Fruit fly (Drosophila melanogaster) whole organism, embryonic: Measurements from ENCODE around the gene Mis12.
A peak's percentile ranks its signal among the peaks of the same experiment; 100 is the strongest.

Source experiments
- Atf3 ChIP-seq: fragments of 200-800 bp; sonication (Bioruptor generic); optimal IDR thresholded peaks from 3 replicates; lab custom pipeline; 2016; ENCODE audit warnings: missing biosample characterization, missing genetic modification characterization
- Atf6 ChIP-seq: fragments of 200-800 bp; sonication (Bioruptor generic); IDR thresholded peaks from 2 replicates; pipeline ENCODE4 v1.3.6; 2022; ENCODE audit warnings: missing biosample characterization, missing genetic modification characterization
- Awh ChIP-seq: fragments of 200-800 bp; sonication (Bioruptor generic); IDR thresholded peaks from 2 replicates; pipeline ENCODE4, ENCODE4 v1.3.6; 2022; ENCODE audit warnings: missing biosample characterization, missing genetic modification characterization
- BEAF-32 ChIP-seq: fragments of 200-800 bp; sonication (Bioruptor generic); optimal IDR thresholded peaks from 3 replicates; lab custom pipeline; 2017; ENCODE audit warnings: missing biosample characterization, missing genetic modification characterization, mild to moderate bottlenecking, moderate library complexity, missing genetic modification reagents
- CG1233 ChIP-seq: fragments of 200-800 bp; sonication (Bioruptor generic); optimal IDR thresholded peaks from 4 replicates; lab custom pipeline; 2018; ENCODE audit warnings: missing biosample characterization, mild to moderate bottlenecking, missing genetic modification characterization
- CG12744 ChIP-seq: fragments of 200-800 bp; sonication (Bioruptor generic); optimal IDR thresholded peaks from 2 replicates; lab custom pipeline; 2016; ENCODE audit warnings: missing biosample characterization, missing genetic modification characterization
- CG1647 ChIP-seq: fragments of 200-800 bp; sonication (Bioruptor generic); optimal IDR thresholded peaks from 3 replicates; lab custom pipeline; 2016; ENCODE audit warnings: missing biosample characterization, missing genetic modification characterization
- CG17568 ChIP-seq: fragments of 200-800 bp; sonication (Bioruptor generic); optimal IDR thresholded peaks from 2 replicates; lab custom pipeline; 2018; ENCODE audit warnings: missing biosample characterization, mild to moderate bottlenecking, missing genetic modification characterization, moderate library complexity
- CG17829 ChIP-seq: fragments of 200-800 bp; optimal IDR thresholded peaks from 2 replicates; lab custom pipeline; 2019; ENCODE audit warnings: missing biosample characterization, mild to moderate bottlenecking, missing genetic modification characterization, moderate library complexity
- CG33213 ChIP-seq: fragments of 200-800 bp; sonication (Bioruptor generic); optimal IDR thresholded peaks from 3 replicates; lab custom pipeline; 2016; ENCODE audit warnings: missing biosample characterization, missing genetic modification characterization
- CG4854 ChIP-seq: fragments of 200-800 bp; sonication (Bioruptor generic); optimal IDR thresholded peaks from 2 replicates; lab custom pipeline; 2016; ENCODE audit warnings: missing biosample characterization, missing genetic modification characterization, inconsistent platforms
- CG6175 ChIP-seq: fragments of 200-800 bp; sonication (Bioruptor generic); IDR thresholded peaks from 3 replicates; pipeline ENCODE4 v1.3.6; 2022; ENCODE audit warnings: missing biosample characterization, missing genetic modification characterization
- CG6813 ChIP-seq: fragments of 200-800 bp; sonication (Bioruptor generic); optimal IDR thresholded peaks from 2 replicates; lab custom pipeline; 2017; ENCODE audit warnings: missing biosample characterization, missing genetic modification characterization, mild to moderate bottlenecking, moderate library complexity, missing genetic modification reagents
- CG8290 ChIP-seq, 3 experiments: fragments of 200-800 bp; sonication (Bioruptor generic); optimal IDR thresholded peaks; 2 replicates each; lab custom pipeline; 2016 to 2019; ENCODE audit warnings: missing biosample characterization in 3 of 3, missing genetic modification characterization in 3 of 3, mild to moderate bottlenecking in 2 of 3, moderate library complexity in 1 of 3
- CG8924 ChIP-seq: fragments of 200-800 bp; optimal IDR thresholded peaks from 3 replicates; lab custom pipeline; 2019; ENCODE audit warnings: missing biosample characterization, mild to moderate bottlenecking, missing genetic modification characterization, moderate library complexity
- D19B ChIP-seq: fragments of 200-800 bp; sonication (Bioruptor generic); optimal IDR thresholded peaks from 2 replicates; lab custom pipeline; 2017; ENCODE audit warnings: missing biosample characterization, mild to moderate bottlenecking, missing genetic modification characterization
- Dip2 ChIP-seq: fragments of 200-800 bp; sonication (Bioruptor generic); IDR thresholded peaks from 2 replicates; pipeline ENCODE4 v1.3.6; 2022; ENCODE audit warnings: missing biosample characterization, missing genetic modification characterization
- Dip3 ChIP-seq: fragments of 200-800 bp; sonication (Bioruptor generic); optimal IDR thresholded peaks from 3 replicates; lab custom pipeline; 2016; ENCODE audit warnings: missing biosample characterization, missing genetic modification characterization
- Dll ChIP-seq: fragments of 200-800 bp; sonication (Bioruptor generic); IDR thresholded peaks from 4 replicates; pipeline ENCODE4 v1.3.6; 2022; ENCODE audit warnings: missing biosample characterization, missing genetic modification characterization; ENCODE audit not compliant: partially characterized antibody
- E2f2 ChIP-seq: fragments of 200-800 bp; sonication (Bioruptor generic); IDR thresholded peaks from 2 replicates; pipeline ENCODE4 v1.3.6; 2022; ENCODE audit warnings: missing biosample characterization, missing genetic modification characterization
- Hand ChIP-seq: fragments of 200-800 bp; sonication (Bioruptor generic); optimal IDR thresholded peaks from 2 replicates; lab custom pipeline; 2017; ENCODE audit warnings: mild to moderate bottlenecking, missing biosample characterization, missing genetic modification reagents, missing genetic modification characterization
- Hr39 ChIP-seq: fragments of >200 bp; optimal IDR thresholded peaks from 2 replicates; lab custom pipeline; 2017
- Mad ChIP-seq: fragments of 200-800 bp; sonication (Bioruptor generic); optimal IDR thresholded peaks from 2 replicates; lab custom pipeline; 2016; ENCODE audit warnings: missing biosample characterization, missing genetic modification characterization
- NC2α ChIP-seq: fragments of 200-800 bp; sonication (Bioruptor generic); optimal IDR thresholded peaks from 2 replicates; lab custom pipeline; 2016; ENCODE audit warnings: missing biosample characterization, missing genetic modification characterization
- Six4 ChIP-seq: fragments of 200-800 bp; sonication (Bioruptor generic); optimal IDR thresholded peaks from 2 replicates; lab custom pipeline; 2016; ENCODE audit warnings: missing biosample characterization, missing genetic modification characterization
- Taf1 ChIP-seq: fragments of 200-800 bp; sonication (Bioruptor generic); IDR thresholded peaks from 2 replicates; pipeline ENCODE4 v1.3.6; 2022; ENCODE audit warnings: missing biosample characterization, missing genetic modification characterization
- Usf ChIP-seq: fragments of 200-800 bp; sonication (Bioruptor generic); optimal IDR thresholded peaks from 2 replicates; lab custom pipeline; 2017; ENCODE audit warnings: missing genotype, missing biosample characterization, missing genetic modification characterization
- ara ChIP-seq: fragments of 200-800 bp; sonication (Bioruptor generic); IDR thresholded peaks from 2 replicates; pipeline ENCODE4 v1.3.6; 2022; ENCODE audit warnings: missing biosample characterization, missing genetic modification characterization
- btn ChIP-seq: fragments of 200-800 bp; sonication (Bioruptor generic); optimal IDR thresholded peaks from 2 replicates; lab custom pipeline; 2016; ENCODE audit warnings: missing biosample characterization, missing genetic modification characterization
- chif ChIP-seq, 2 experiments: fragments of 200-800 bp; sonication (Bioruptor generic); optimal IDR thresholded peaks; 3 replicates each; lab custom pipeline; 2016; ENCODE audit warnings: missing biosample characterization in 2 of 2, missing genetic modification characterization in 2 of 2
- dati ChIP-seq: fragments of 200-800 bp; sonication (Bioruptor generic); IDR thresholded peaks from 2 replicates; pipeline ENCODE4 v1.3.6; 2022; ENCODE audit warnings: missing biosample characterization, missing genetic modification characterization
- dmrt99B ChIP-seq: fragments of 200-800 bp; sonication (Bioruptor generic); optimal IDR thresholded peaks from 2 replicates; lab custom pipeline; 2018; ENCODE audit warnings: missing biosample characterization, mild to moderate bottlenecking, missing genetic modification characterization, moderate library complexity
- fu2 ChIP-seq: fragments of 200-800 bp; sonication (Bioruptor generic); optimal IDR thresholded peaks from 2 replicates; lab custom pipeline; 2016; ENCODE audit warnings: missing biosample characterization, missing genetic modification characterization
- gfzf ChIP-seq: fragments of 200-800 bp; sonication (Bioruptor generic); optimal IDR thresholded peaks from 2 replicates; lab custom pipeline; 2016; ENCODE audit warnings: missing biosample characterization, mild to moderate bottlenecking, missing genetic modification characterization, moderate library complexity
- gro ChIP-seq: fragments of 200-800 bp; sonication (Bioruptor generic); optimal IDR thresholded peaks from 2 replicates; lab custom pipeline; 2016; ENCODE audit warnings: missing biosample characterization, missing genetic modification characterization
- kah ChIP-seq: fragments of 200-800 bp; sonication (Bioruptor generic); optimal IDR thresholded peaks from 2 replicates; lab custom pipeline; 2018; ENCODE audit warnings: missing biosample characterization, mild to moderate bottlenecking, missing genetic modification characterization
- phol ChIP-seq: fragments of 200-800 bp; sonication (Bioruptor generic); optimal IDR thresholded peaks from 3 replicates; lab custom pipeline; 2018; ENCODE audit warnings: missing biosample characterization, mild to moderate bottlenecking, missing genetic modification characterization, moderate library complexity
- pnt ChIP-seq: fragments of 200-800 bp; sonication (Bioruptor generic); optimal IDR thresholded peaks from 3 replicates; lab custom pipeline; 2016; ENCODE audit warnings: missing biosample characterization, missing genetic modification characterization
- prd ChIP-seq, 3 experiments: fragments of >200 bp in 2 of 3; fragments of 200-800 bp in 1 of 3; sonication (Bioruptor generic) in 1 of 3; optimal IDR thresholded peaks in 2 of 3; IDR thresholded peaks in 1 of 3; 2 replicates in 2 of 3; 3 replicates in 1 of 3; pipeline versions ENCODE4 v1.3.6 to Lab custom; 2017 to 2022; ENCODE audit warnings: missing biosample characterization in 1 of 3, missing genetic modification characterization in 1 of 3
- psq ChIP-seq: fragments of 200-800 bp; sonication (Bioruptor generic); optimal IDR thresholded peaks from 2 replicates; lab custom pipeline; 2017; ENCODE audit warnings: missing biosample characterization, missing genetic modification characterization
- repo ChIP-seq: fragments of 200-800 bp; sonication (Bioruptor generic); optimal IDR thresholded peaks from 2 replicates; lab custom pipeline; 2016; ENCODE audit warnings: missing biosample characterization, missing genetic modification characterization
- sc ChIP-seq, 3 experiments: fragments of >200 bp in 2 of 3; fragments of 200-800 bp in 1 of 3; sonication (Bioruptor generic) in 1 of 3; optimal IDR thresholded peaks; 2 replicates in 2 of 3; 3 replicates in 1 of 3; lab custom pipeline; 2017; ENCODE audit warnings: mild to moderate bottlenecking in 1 of 3, missing biosample characterization in 1 of 3, missing genetic modification characterization in 1 of 3, missing genetic modification reagents in 1 of 3
- sd ChIP-seq: fragments of 200-800 bp; sonication (Bioruptor generic); optimal IDR thresholded peaks from 3 replicates; lab custom pipeline; 2018; ENCODE audit warnings: missing biosample characterization, mild to moderate bottlenecking, missing genetic modification characterization, moderate library complexity
- sens ChIP-seq: fragments of 200-800 bp; sonication (Bioruptor generic); peaks from one replicate; lab custom pipeline; 2016; ENCODE audit warnings: missing biosample characterization, missing genetic modification characterization
- stwl ChIP-seq: fragments of 200-800 bp; sonication (Bioruptor generic); optimal IDR thresholded peaks from 3 replicates; lab custom pipeline; 2018; ENCODE audit warnings: missing biosample characterization, mild to moderate bottlenecking, missing genetic modification characterization, moderate library complexity
- trem ChIP-seq: fragments of 200-800 bp; optimal IDR thresholded peaks from 3 replicates; lab custom pipeline; 2019; ENCODE audit warnings: missing biosample characterization, mild to moderate bottlenecking, missing genetic modification characterization, moderate library complexity
- unpg ChIP-seq: fragments of 200-800 bp; sonication (Bioruptor generic); optimal IDR thresholded peaks from 3 replicates; lab custom pipeline; 2018; ENCODE audit warnings: missing biosample characterization, mild to moderate bottlenecking, missing genetic modification characterization, moderate library complexity
- usp ChIP-seq: fragments of >200 bp; optimal IDR thresholded peaks from 2 replicates; lab custom pipeline; 2017; ENCODE audit warnings: missing biosample characterization, missing genetic modification characterization

Gene Mis12

DNA sequence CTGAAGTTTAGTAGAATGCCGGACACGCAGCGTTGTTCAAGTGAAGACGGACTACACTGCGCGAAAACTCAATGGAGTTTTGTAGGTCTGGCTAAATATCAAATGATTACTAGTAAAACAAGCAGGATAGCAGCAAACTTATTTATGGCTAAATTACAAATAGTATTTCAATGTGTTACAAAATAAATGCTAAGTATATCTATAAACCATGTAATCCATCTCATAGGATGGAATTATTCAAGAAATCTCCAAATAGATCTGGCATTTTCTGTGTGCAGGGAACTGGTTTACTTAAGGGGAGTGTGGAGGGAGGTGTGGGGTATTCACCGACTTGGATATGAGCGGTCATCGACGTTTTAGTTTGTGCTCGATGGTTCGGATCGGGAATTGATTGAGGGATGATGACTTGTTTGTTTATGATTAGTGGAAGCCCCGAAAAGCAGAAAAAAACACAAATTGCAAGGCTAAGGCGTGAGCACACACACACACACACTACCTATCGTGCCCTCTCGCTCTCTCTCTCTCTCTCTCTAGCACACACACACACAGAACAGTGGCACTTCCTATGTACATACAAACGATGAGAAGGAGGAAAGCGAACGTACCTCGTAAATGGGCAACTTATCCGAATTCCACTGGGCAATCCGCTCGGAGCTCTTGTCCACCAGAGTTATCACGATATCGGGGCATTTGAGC, 4.9 kb downstream of the Mis12 start (continued):
- TF ChIP-seq NC2α (GFP tag; lab: Kevin White, UChicago) (peak; percentile 73), gfzf (no peak), Taf1 (GFP tag; lab: Robert Waterston, UW) (peak; percentile 40; the same call in 1 of the 2 replicates), Dip3 (GFP tag; lab: Kevin White, UChicago) (peak; percentile 80), Mad (peak; percentile 71), chif (GFP tag; optimal IDR thresholded peaks at IDR 0.05; lab: Kevin White, UChicago) (peak; percentile 84 to 86), BEAF-32 (GFP tag; lab: Kevin White, UChicago) (no peak), repo (peak; percentile 71), ara (GFP tag; lab: Robert Waterston, UW) (peak; percentile 67), btn (GFP tag; lab: Kevin White, UChicago) (peak; percentile 50), pnt (GFP tag; lab: Kevin White, UChicago) (peak; percentile 77), E2f2 (peak; percentile 50; the same call in 1 of the 2 replicates), CG12744 (GFP tag; lab: Kevin White, UChicago) (peak; percentile 41), fu2 (peak; percentile 55), Hr39 (lab: Kevin White, UChicago) (no peak), Dll (GFP tag; lab: Robert Waterston, UW) (no peak), stwl (tag; lab: Kevin White, UChicago) (no peak), sd (tag; lab: Kevin White, UChicago) (peak; percentile 24), kah (GFP tag; lab: Kevin White, UChicago) (peak; percentile 28), sc (optimal IDR thresholded peaks at IDR 0.05; lab: Kevin White, UChicago) (no peak), sc (GFP tag; optimal IDR thresholded peaks at IDR 0.05; lab: Kevin White, UChicago) (peak; percentile 74), Awh (GFP tag; lab: Robert Waterston, UW) (peak; percentile 65; the same call in 1 of the 2 replicates), trem (tag; lab: Kevin White, UChicago) (peak; percentile 70), CG6813 (GFP tag; lab: Kevin White, UChicago) (peak; percentile 73), psq (GFP tag; lab: Kevin White, UChicago) (no peak), CG4854 (GFP tag; lab: Kevin White, UChicago) (peak; percentile 71), Usf (GFP tag; lab: Kevin White, UChicago) (peak; percentile 54), Six4 (GFP tag; lab: Kevin White, UChicago) (peak; percentile 73), CG17829 (tag; lab: Kevin White, UChicago) (peak; percentile 82), CG8924 (peak; percentile 88), CG17568 (GFP tag; lab: Kevin White, UChicago) (peak; percentile 76), Atf3 (GFP tag; lab: Kevin White, UChicago) (peak; percentile 39), usp (GFP tag; lab: Kevin White, UChicago) (no peak), CG1647 (GFP tag; lab: Kevin White, UChicago) (peak; percentile 65), Dip2 (GFP tag; lab: Robert Waterston, UW) (no peak), D19B (GFP tag; lab: Kevin White, UChicago) (peak; percentile 6), unpg (GFP tag; lab: Kevin White, UChicago) (peak; percentile 91), CG8290 (GFP tag; optimal IDR thresholded peaks at IDR 0.05; lab: Kevin White, UChicago) (peak; percentile 38), CG8290 (tag; optimal IDR thresholded peaks at IDR 0.05; lab: Kevin White, UChicago) (peak in 1 of 2 experiments; percentile 85), Hand (GFP tag; lab: Kevin White, UChicago) (peak; percentile 27), CG33213 (peak; percentile 68), sens (GFP tag; lab: Kevin White, UChicago) (peak; percentile 98), phol (tag; lab: Kevin White, UChicago) (peak; percentile 86), Atf6 (GFP tag; lab: Robert Waterston, UW) (peak; percentile 76), prd (optimal IDR thresholded peaks at IDR 0.05; lab: Kevin White, UChicago) (no peak), prd (GFP tag; IDR thresholded peaks at IDR 0.05; lab: Robert Waterston, UW) (peak; percentile 79), CG6175 (GFP tag; lab: Robert Waterston, UW) (no peak; the same call in 2 of the 3 replicates), gro (GFP tag; lab: Kevin White, UChicago) (peak; percentile 54), dati (GFP tag; lab: Robert Waterston, UW) (peak; percentile 44; the same call in 1 of the 2 replicates), dmrt99B (tag; lab: Kevin White, UChicago) (peak; percentile 91), CG1233 (GFP tag; lab: Kevin White, UChicago) (peak; percentile 72)
